Worm (Caenorhabditis elegans) whole organism, young adult: ENCODE data around the gene F36H1.12.

ENCODE experiments used
- C17E4.6 ChIP-seq: fragments of 200-800 bp; sonication (Bioruptor generic); IDR thresholded peaks from 2 replicates; pipeline ENCODE4 v1.3.6; 2022; ENCODE audit warnings: missing genetic modification reagents, missing genetic modification characterization, missing compliant biosample characterization
- ama-1 ChIP-seq, 3 experiments: fragments of 150-350 bp in 1 of 3; sonication (generic microtip) in 2 of 3; optimal IDR thresholded peaks; 2 replicates each; lab custom pipeline; 2014 to 2018; ENCODE audit warnings: missing biosample characterization in 2 of 3, missing genetic modification characterization in 2 of 3, missing genetic modification reagents in 2 of 3
- aptf-2 ChIP-seq: fragments of 200-800 bp; sonication (Bioruptor generic); conservative IDR thresholded peaks from 2 replicates; pipeline ENCODE4 v1.3.6; 2022; ENCODE audit warnings: missing genetic modification reagents, missing genetic modification characterization, missing compliant biosample characterization
- cebp-2 ChIP-seq: fragments of 200-800 bp; sonication (Bioruptor generic); IDR thresholded peaks from 2 replicates; pipeline ENCODE4 v1.3.6; 2022; ENCODE audit warnings: missing genetic modification characterization, missing compliant biosample characterization
- efl-1 ChIP-seq: fragments of 150-350 bp; optimal IDR thresholded peaks from 2 replicates; lab custom pipeline; 2014; ENCODE audit warnings: missing biosample characterization, missing genetic modification reagents, missing genetic modification characterization
- hlh-26 ChIP-seq: fragments of 200-800 bp; sonication (Bioruptor generic); conservative IDR thresholded peaks from 2 replicates; pipeline ENCODE4 v1.3.6; 2022; ENCODE audit warnings: missing genetic modification reagents, missing genetic modification characterization, missing compliant biosample characterization
- hsf-1 ChIP-seq: fragments of 200-800 bp; sonication (Bioruptor generic); IDR thresholded peaks from 2 replicates; pipeline ENCODE4 v1.3.6; 2022; ENCODE audit warnings: missing genetic modification reagents, missing genetic modification characterization, missing compliant biosample characterization
- mxl-1 ChIP-seq: sonication (generic microtip); optimal IDR thresholded peaks from 2 replicates; lab custom pipeline; 2016; ENCODE audit warnings: missing genetic modification characterization, missing compliant biosample characterization
- sdz-38 ChIP-seq: sonication (generic microtip); optimal IDR thresholded peaks from 2 replicates; lab custom pipeline; 2016; ENCODE audit warnings: missing genotype, missing genetic modification characterization, missing compliant biosample characterization
- unc-62 ChIP-seq: fragments of 150-350 bp; optimal IDR thresholded peaks from 2 replicates; lab custom pipeline; 2014; ENCODE audit warnings: missing biosample characterization, missing genetic modification reagents, missing genetic modification characterization
- ztf-18 ChIP-seq: sonication (generic microtip); optimal IDR thresholded peaks from 2 replicates; lab custom pipeline; 2016; ENCODE audit warnings: missing genotype, mild to moderate bottlenecking, missing genetic modification characterization, missing compliant biosample characterization

- TF ChIP-seq unc-62 (GFP tag; lab: Kevin White, UChicago) = peak; percentile 30
- TF ChIP-seq ama-1 (optimal IDR thresholded peaks at IDR 0.05; lab: Kevin White, UChicago) = peak; percentile 45
- no peak for TF ChIP-seq ama-1 (GFP tag; optimal IDR thresholded peaks at IDR 0.05; lab: Kevin White, UChicago)
- TF ChIP-seq cebp-2 = no peak
- TF ChIP-seq ztf-18 (tag; lab: Kevin White, UChicago) = peak; percentile 29
- TF ChIP-seq efl-1 (GFP tag; lab: Kevin White, UChicago) = no peak
- no peak for TF ChIP-seq mxl-1 (tag; lab: Kevin White, UChicago)
- no peak for TF ChIP-seq C17E4.6 (GFP tag; lab: Robert Waterston, UW)
- TF ChIP-seq aptf-2 (GFP tag; lab: Robert Waterston, UW) = no peak
- TF ChIP-seq hlh-26 (GFP tag; lab: Robert Waterston, UW) = no peak
- TF ChIP-seq hsf-1 = peak; percentile 90
- no peak for TF ChIP-seq sdz-38 (tag; lab: Kevin White, UChicago)
Observed at ce11 chrIV:11027560-11027959, 25.9 kb downstream of the F36H1.12 start.
